In the genomic region with DNA sequence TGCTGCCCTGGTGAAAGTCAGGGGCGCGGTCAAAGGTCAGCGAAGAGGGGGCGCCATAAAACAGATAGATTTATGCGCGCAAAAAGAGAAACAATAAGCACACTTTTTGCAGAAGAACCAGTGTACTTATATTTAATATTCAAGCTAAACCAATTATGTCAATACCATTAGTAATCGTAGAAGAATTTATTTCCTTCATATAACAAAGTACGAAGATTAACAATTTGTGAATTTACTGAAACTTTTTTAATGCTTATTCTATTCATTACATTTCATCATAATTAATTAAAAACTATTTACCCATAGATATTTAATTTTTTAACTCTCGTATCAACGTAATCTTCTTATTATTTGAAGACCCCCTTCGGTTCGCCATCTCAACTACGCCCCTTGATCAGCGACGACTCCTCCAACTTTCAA, we compare ENCODE assay signal across 1 fruit fly cellular context.
TF ChIP-seq lines count a peak whose summit lies in the region.

No protein-coding gene starts in this region.

TF ChIP-seq in whole organism, embryonic, 481 proteins besides CTCF, POLR2A, EP300 and RAD21 (continued from another document):
- no peak for TF ChIP-seq CG10274 (GFP tag; optimal IDR thresholded peaks at IDR 0.05; lab: Kevin White, UChicago)
- TF ChIP-seq dmrt99B (tag; optimal IDR thresholded peaks at IDR 0.05; lab: Kevin White, UChicago): peak; percentile 80
- TF ChIP-seq ranshi (GFP tag; IDR thresholded peaks at IDR 0.05; lab: Robert Waterston, UW): peak; percentile 42; the same call in 1 of the 2 replicates
- TF ChIP-seq D19B (GFP tag; optimal IDR thresholded peaks at IDR 0.05; lab: Kevin White, UChicago): no peak
- TF ChIP-seq CG34422 (GFP tag; IDR thresholded peaks at IDR 0.05; lab: Robert Waterston, UW): 0 out of 3 replicates have a peak, but pooled peaks have one; percentile 39
- TF ChIP-seq crol (GFP tag; IDR thresholded peaks at IDR 0.05; lab: Robert Waterston, UW): no peak
- no peak for TF ChIP-seq CG3838 (GFP tag; optimal IDR thresholded peaks at IDR 0.05; lab: Kevin White, UChicago)
- TF ChIP-seq fd102C (GFP tag; optimal IDR thresholded peaks at IDR 0.05; lab: Kevin White, UChicago): no peak
- peak; percentile 23 for TF ChIP-seq CG18619 (GFP tag; optimal IDR thresholded peaks at IDR 0.05; lab: Kevin White, UChicago)
- TF ChIP-seq CG30431 (GFP tag; optimal IDR thresholded peaks at IDR 0.05; lab: Kevin White, UChicago): peak; percentile 60
- TF ChIP-seq CG32767 (GFP tag; IDR thresholded peaks at IDR 0.05; lab: Robert Waterston, UW): 0 out of 2 replicates have a peak, but pooled peaks have one; percentile 22
- TF ChIP-seq dysf (GFP tag; IDR thresholded peaks at IDR 0.05; lab: Robert Waterston, UW): no peak
- TF ChIP-seq slou (GFP tag; optimal IDR thresholded peaks at IDR 0.05; lab: Kevin White, UChicago): peak; percentile 15
- peak; percentile 66 for TF ChIP-seq CG13424 (tag; optimal IDR thresholded peaks at IDR 0.05; lab: Kevin White, UChicago)
